Worm (Caenorhabditis elegans) whole organism, midembryonic: ENCODE data around the gene Y39E4B.13.

Source experiments
- cog-1 ChIP-seq: sonication (generic microtip); optimal IDR thresholded peaks from 2 replicates; lab custom pipeline; 2016; ENCODE audit warnings: missing genetic modification characterization, missing compliant biosample characterization
- flt-1 ChIP-seq: fragments of 200-800 bp; sonication (Bioruptor generic); IDR thresholded peaks from 2 replicates; pipeline ENCODE4 v1.3.6; 2022; ENCODE audit warnings: missing genetic modification characterization, missing compliant biosample characterization
- med-1 ChIP-seq: sonication (generic microtip); optimal IDR thresholded peaks from 2 replicates; lab custom pipeline; 2017; ENCODE audit warnings: missing genetic modification characterization, mild to moderate bottlenecking, missing compliant biosample characterization, antibody characterized with exemption, missing genetic modification reagents; ENCODE audit not compliant: insufficient read depth
- tab-1 ChIP-seq: fragments of 200-800 bp; sonication (Bioruptor generic); IDR thresholded peaks from 2 replicates; pipeline ENCODE4 v1.3.6; 2022; ENCODE audit warnings: missing genetic modification characterization, missing compliant biosample characterization

DNA sequence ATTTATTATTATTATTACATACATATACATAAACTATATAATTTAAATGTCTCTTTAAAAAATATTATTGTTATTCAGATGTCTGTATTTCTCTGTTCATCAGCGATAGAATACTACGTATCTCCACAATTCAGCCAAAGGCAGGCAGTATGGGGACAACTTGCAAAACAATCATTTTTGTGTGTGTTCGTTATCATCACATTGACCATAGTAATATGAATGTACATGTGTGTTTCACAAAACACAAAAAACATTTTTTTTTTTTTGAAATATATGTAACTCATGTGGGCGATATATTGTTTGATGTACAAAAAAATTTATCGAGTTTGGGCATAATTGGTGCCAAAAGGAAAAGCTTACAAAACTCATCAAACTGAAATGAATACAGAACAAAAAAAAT is 21.5 kb upstream of the Y39E4B.13 start:
- no peak for TF ChIP-seq med-1 (GFP tag; lab: Kevin White, UChicago)
- TF ChIP-seq tab-1 (GFP tag; lab: Robert Waterston, UW) = no peak
- no peak for TF ChIP-seq cog-1 (tag; lab: Kevin White, UChicago)
- no peak for TF ChIP-seq flt-1 (GFP tag; lab: Robert Waterston, UW)
